Fruit fly (Drosophila melanogaster): ENCODE measurements around the gene Ulp1.

- TF ChIP-seq Dll (optimal IDR thresholded peaks at IDR 0.05): no peak
- no peak for TF ChIP-seq psq (optimal IDR thresholded peaks at IDR 0.05)
- no peak for TF ChIP-seq usp (GFP tag; optimal IDR thresholded peaks at IDR 0.05)
- no peak for TF ChIP-seq pan (optimal IDR thresholded peaks at IDR 0.05)
- TF ChIP-seq CG8478 (optimal IDR thresholded peaks at IDR 0.05): no peak
- TF ChIP-seq EcR (GFP tag; optimal IDR thresholded peaks at IDR 0.05): no peak
These were observed 41.4 kb upstream of the Ulp1 start for dm6 chrX:19249339-19249738.
